Worm (Caenorhabditis elegans) whole organism, L4 larva: Measurements from ENCODE around the gene ubc-20.

Experiments
- F49E8.2 ChIP-seq: sonication (generic microtip); optimal IDR thresholded peaks from 2 replicates; lab custom pipeline; 2016; ENCODE audit warnings: missing compliant biosample characterization, mild to moderate bottlenecking, missing genetic modification characterization, borderline replicate concordance
- T20F7.1 ChIP-seq: fragments of 200-800 bp; sonication (Bioruptor generic); optimal IDR thresholded peaks from 2 replicates; lab custom pipeline; 2018; ENCODE audit warnings: mild to moderate bottlenecking, missing genetic modification characterization, missing compliant biosample characterization
- Y5F2A.4 ChIP-seq: fragments of 200-800 bp; sonication (Bioruptor generic); optimal IDR thresholded peaks from 2 replicates; lab custom pipeline; 2018; ENCODE audit warnings: mild to moderate bottlenecking, missing genetic modification characterization, missing compliant biosample characterization
- Y75B8A.6 ChIP-seq: fragments of 200-800 bp; sonication (Bioruptor generic); IDR thresholded peaks from 2 replicates; pipeline ENCODE4 v1.3.6; 2022; ENCODE audit warnings: missing genetic modification reagents, missing genetic modification characterization, missing compliant biosample characterization
- ama-1 ChIP-seq: fragments of 150-350 bp; optimal IDR thresholded peaks from 2 replicates; lab custom pipeline; 2014; ENCODE audit warnings: inconsistent platforms, mixed read lengths
- nhr-28 ChIP-seq: fragments of 150-350 bp; optimal IDR thresholded peaks from 2 replicates; lab custom pipeline; 2014; ENCODE audit warnings: missing biosample characterization, missing genetic modification characterization
- nhr-76 ChIP-seq: fragments of 150-350 bp; optimal IDR thresholded peaks from 2 replicates; lab custom pipeline; 2014; ENCODE audit warnings: missing biosample characterization, missing genetic modification characterization
- pqm-1 ChIP-seq: sonication (generic microtip); optimal IDR thresholded peaks from 2 replicates; lab custom pipeline; 2017; ENCODE audit warnings: missing biosample characterization, missing genetic modification characterization
- vab-7 ChIP-seq: fragments of 200-800 bp; sonication (Bioruptor generic); IDR thresholded peaks from 2 replicates; pipeline ENCODE4 v1.3.6; 2022; ENCODE audit warnings: missing genetic modification reagents, missing genetic modification characterization, missing compliant biosample characterization
- zag-1 ChIP-seq: fragments of 150-350 bp; optimal IDR thresholded peaks from 2 replicates; lab custom pipeline; 2014; ENCODE audit warnings: missing biosample characterization, missing genetic modification characterization
- zfp-3 ChIP-seq: fragments of 200-800 bp; sonication (Bioruptor generic); conservative IDR thresholded peaks from 2 replicates; pipeline ENCODE4 v1.3.6; 2022; ENCODE audit warnings: missing genetic modification reagents, missing genetic modification characterization, missing compliant biosample characterization
- zip-11 ChIP-seq: fragments of 200-800 bp; sonication (Bioruptor generic); IDR thresholded peaks from 2 replicates; pipeline ENCODE4 v1.3.6; 2022; ENCODE audit warnings: missing genetic modification characterization, missing compliant biosample characterization

DNA sequence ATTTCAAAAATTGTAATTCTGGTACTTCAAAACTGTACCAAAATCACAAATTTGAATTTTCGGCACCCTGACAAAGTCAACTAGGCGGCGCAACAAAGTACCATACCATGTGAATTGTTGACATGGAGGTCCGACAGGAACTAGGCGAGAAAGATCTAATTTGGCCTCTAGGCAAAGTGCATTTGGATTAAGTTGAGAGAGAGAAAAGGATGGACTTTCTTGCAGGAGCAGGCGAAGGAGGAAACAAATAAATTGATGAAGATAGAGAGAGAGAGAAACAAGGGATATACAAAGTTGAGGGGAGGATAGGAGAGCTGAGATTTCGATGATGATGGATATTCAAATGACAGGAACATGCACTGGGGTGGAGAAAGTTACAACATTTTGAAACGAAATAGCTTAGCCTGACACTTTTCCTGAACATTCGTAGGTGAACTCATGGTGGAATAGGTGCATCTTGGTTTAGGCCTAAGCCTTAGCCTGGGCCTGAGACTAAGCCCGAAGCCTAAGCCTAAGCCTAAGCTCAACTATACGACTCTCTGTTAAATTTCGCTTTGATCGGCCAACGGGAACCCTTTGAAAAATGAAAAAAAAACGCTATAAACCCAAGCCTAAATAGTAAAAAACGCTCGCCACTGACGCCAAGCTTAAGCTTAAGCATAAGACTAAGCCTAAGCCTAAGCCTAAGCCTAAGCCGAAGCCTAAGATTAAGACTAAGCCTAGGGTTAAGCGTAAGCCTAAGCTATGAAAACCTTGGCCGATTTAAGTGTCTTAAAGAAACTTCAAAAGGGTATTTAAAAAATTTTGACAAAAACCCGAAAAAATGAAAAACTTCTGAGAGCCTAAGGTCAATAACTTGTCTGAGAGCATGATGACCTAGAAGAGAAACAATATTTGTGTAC lies 20.4 kb downstream of the ubc-20 start:
- no peak for TF ChIP-seq nhr-76 (tag; lab: Kevin White, UChicago)
- no peak for TF ChIP-seq nhr-28
- no peak for TF ChIP-seq T20F7.1 (GFP tag; lab: Kevin White, UChicago)
- TF ChIP-seq pqm-1 (tag; lab: Kevin White, UChicago) = no peak
- TF ChIP-seq vab-7 (GFP tag; lab: Robert Waterston, UW) = no peak
- TF ChIP-seq zag-1 (tag; lab: Kevin White, UChicago) = no peak
- no peak for TF ChIP-seq zip-11 (GFP tag; lab: Robert Waterston, UW)
- TF ChIP-seq Y75B8A.6 (GFP tag; lab: Robert Waterston, UW) = no peak
- no peak for TF ChIP-seq F49E8.2 (tag; lab: Kevin White, UChicago)
- TF ChIP-seq ama-1 (lab: Kevin White, UChicago) = no peak
- no peak for TF ChIP-seq Y5F2A.4
- no peak for TF ChIP-seq zfp-3 (GFP tag; lab: Robert Waterston, UW)
